Fruit fly (Drosophila melanogaster) whole organism, embryonic: ENCODE measurements around the gene CG31068.

Source experiments
- CG10321 ChIP-seq: fragments of 200-800 bp; sonication (Bioruptor generic); IDR thresholded peaks from 2 replicates; pipeline ENCODE4 v1.3.6; 2022; ENCODE audit warnings: missing biosample characterization, missing genetic modification characterization
- CG11247 ChIP-seq: fragments of 200-800 bp; sonication (Bioruptor generic); IDR thresholded peaks from 2 replicates; pipeline ENCODE4 v1.3.6; 2022; ENCODE audit warnings: missing biosample characterization, missing genetic modification characterization
- CG12155 ChIP-seq: fragments of 200-800 bp; sonication (Bioruptor generic); optimal IDR thresholded peaks from 3 replicates; lab custom pipeline; 2016; ENCODE audit warnings: missing biosample characterization, missing genetic modification characterization
- CG12299 ChIP-seq: fragments of 200-800 bp; sonication (Bioruptor generic); optimal IDR thresholded peaks from 2 replicates; lab custom pipeline; 2018; ENCODE audit warnings: missing biosample characterization, mild to moderate bottlenecking, missing genetic modification characterization
- CG17361 ChIP-seq: fragments of 200-800 bp; sonication (Bioruptor generic); IDR thresholded peaks from 3 replicates; pipeline ENCODE4 v1.3.6; 2022; ENCODE audit warnings: missing biosample characterization, missing genetic modification characterization
- CG1832 ChIP-seq: fragments of 200-800 bp; sonication (Bioruptor generic); optimal IDR thresholded peaks from 2 replicates; lab custom pipeline; 2017; ENCODE audit warnings: missing biosample characterization, mild to moderate bottlenecking, missing genetic modification characterization, inconsistent platforms
- CG18619 ChIP-seq: fragments of 200-800 bp; sonication (Bioruptor generic); optimal IDR thresholded peaks from 3 replicates; lab custom pipeline; 2017; ENCODE audit warnings: missing biosample characterization, mild to moderate bottlenecking, missing genetic modification characterization
- CG34376 ChIP-seq: fragments of 200-800 bp; sonication (Bioruptor generic); optimal IDR thresholded peaks from 2 replicates; lab custom pipeline; 2018; ENCODE audit warnings: missing biosample characterization, mild to moderate bottlenecking, missing genetic modification characterization
- CG3838 ChIP-seq: fragments of 200-800 bp; sonication (Bioruptor generic); optimal IDR thresholded peaks from 3 replicates; lab custom pipeline; 2016; ENCODE audit warnings: missing biosample characterization, missing genetic modification characterization
- CG3995 ChIP-seq: fragments of 200-800 bp; sonication (Bioruptor generic); optimal IDR thresholded peaks from 3 replicates; lab custom pipeline; 2016; ENCODE audit warnings: missing biosample characterization, missing genetic modification characterization
- CG4820 ChIP-seq: fragments of 200-800 bp; sonication (Bioruptor generic); optimal IDR thresholded peaks from 3 replicates; lab custom pipeline; 2016; ENCODE audit warnings: missing biosample characterization, missing genetic modification characterization
- CG6813 ChIP-seq: fragments of 200-800 bp; sonication (Bioruptor generic); optimal IDR thresholded peaks from 2 replicates; lab custom pipeline; 2017; ENCODE audit warnings: missing biosample characterization, missing genetic modification characterization, mild to moderate bottlenecking, moderate library complexity, missing genetic modification reagents
- CG7839 ChIP-seq: fragments of 200-800 bp; sonication (Bioruptor generic); optimal IDR thresholded peaks from 3 replicates; lab custom pipeline; 2018; ENCODE audit warnings: missing biosample characterization, mild to moderate bottlenecking, missing genetic modification characterization, moderate library complexity
- Dip2 ChIP-seq: fragments of 200-800 bp; sonication (Bioruptor generic); IDR thresholded peaks from 2 replicates; pipeline ENCODE4 v1.3.6; 2022; ENCODE audit warnings: missing biosample characterization, missing genetic modification characterization
- Dref ChIP-seq: fragments of 200-800 bp; sonication (Bioruptor generic); IDR thresholded peaks from 2 replicates; pipeline ENCODE4 v1.3.6; 2022; ENCODE audit warnings: missing biosample characterization, missing genetic modification characterization
- Eip74EF ChIP-seq, 2 experiments: fragments of 200-800 bp in 1 of 2; fragments of >200 bp in 1 of 2; sonication (Bioruptor generic) in 1 of 2; optimal IDR thresholded peaks; 2 replicates each; lab custom pipeline; 2017 to 2019; ENCODE audit warnings: missing biosample characterization in 2 of 2, missing genetic modification characterization in 2 of 2, mild to moderate bottlenecking in 1 of 2, moderate library complexity in 1 of 2
- Elba2 ChIP-seq: fragments of 200-800 bp; sonication (Bioruptor generic); optimal IDR thresholded peaks from 3 replicates; lab custom pipeline; 2016; ENCODE audit warnings: missing biosample characterization, missing genetic modification characterization
- HLH4C ChIP-seq: fragments of 200-800 bp; sonication (Bioruptor generic); IDR thresholded peaks from 3 replicates; pipeline ENCODE4 v1.3.6; 2022; ENCODE audit warnings: missing biosample characterization, missing genetic modification characterization; ENCODE audit not compliant: partially characterized antibody
- Jarid2 ChIP-seq: fragments of 200-800 bp; sonication (Bioruptor generic); optimal IDR thresholded peaks from 3 replicates; lab custom pipeline; 2017; ENCODE audit warnings: mild to moderate bottlenecking, missing biosample characterization, missing genetic modification reagents, missing genetic modification characterization
- Kr ChIP-seq: fragments of 200-800 bp; sonication (Bioruptor generic); optimal IDR thresholded peaks from 2 replicates; lab custom pipeline; 2017; ENCODE audit warnings: missing biosample characterization, mild to moderate bottlenecking, missing genetic modification characterization
- Meics ChIP-seq: fragments of 200-800 bp; sonication (Bioruptor generic); optimal IDR thresholded peaks from 2 replicates; lab custom pipeline; 2017; ENCODE audit warnings: missing biosample characterization, mild to moderate bottlenecking, missing genetic modification characterization
- NC2β ChIP-seq: fragments of 200-800 bp; sonication (Bioruptor generic); optimal IDR thresholded peaks from 2 replicates; lab custom pipeline; 2016; ENCODE audit warnings: missing biosample characterization, missing genetic modification characterization
- Oaz ChIP-seq: fragments of 200-800 bp; sonication (Bioruptor generic); IDR thresholded peaks from 2 replicates; pipeline ENCODE4 v1.3.6; 2022; ENCODE audit warnings: missing biosample characterization, missing genetic modification characterization
- Six4 ChIP-seq: fragments of 200-800 bp; sonication (Bioruptor generic); optimal IDR thresholded peaks from 2 replicates; lab custom pipeline; 2016; ENCODE audit warnings: missing biosample characterization, missing genetic modification characterization
- Ssrp ChIP-seq: fragments of 200-800 bp; sonication (Bioruptor generic); optimal IDR thresholded peaks from 2 replicates; lab custom pipeline; 2018; ENCODE audit warnings: missing biosample characterization, mild to moderate bottlenecking, missing genetic modification characterization, moderate library complexity
- Taf1 ChIP-seq: fragments of 200-800 bp; sonication (Bioruptor generic); IDR thresholded peaks from 2 replicates; pipeline ENCODE4 v1.3.6; 2022; ENCODE audit warnings: missing biosample characterization, missing genetic modification characterization
- Tbp ChIP-seq: fragments of >200 bp; optimal IDR thresholded peaks from 2 replicates; lab custom pipeline; 2018; ENCODE audit warnings: missing biosample characterization, missing genetic modification characterization
- amos ChIP-seq: fragments of 200-800 bp; sonication (Bioruptor generic); IDR thresholded peaks from 2 replicates; pipeline ENCODE4 v1.3.6; 2022; ENCODE audit warnings: missing biosample characterization, missing genetic modification characterization; ENCODE audit not compliant: partially characterized antibody
- bbx ChIP-seq: fragments of 200-800 bp; sonication (Bioruptor generic); IDR thresholded peaks from 2 replicates; pipeline ENCODE4 v1.3.6; 2022; ENCODE audit warnings: missing biosample characterization, missing genetic modification characterization; ENCODE audit not compliant: partially characterized antibody
- bcd ChIP-seq: fragments of 200-800 bp; sonication (Bioruptor generic); optimal IDR thresholded peaks from 2 replicates; lab custom pipeline; 2017; ENCODE audit warnings: missing biosample characterization, mild to moderate bottlenecking, missing genetic modification characterization
- bigmax ChIP-seq: fragments of 200-800 bp; sonication (Bioruptor generic); optimal IDR thresholded peaks from 2 replicates; lab custom pipeline; 2018; ENCODE audit warnings: missing biosample characterization, mild to moderate bottlenecking, missing genetic modification characterization
- bsh ChIP-seq, 2 experiments: fragments of 200-800 bp; sonication (Bioruptor generic); optimal IDR thresholded peaks; 2 replicates each; lab custom pipeline; 2017 to 2018; ENCODE audit warnings: mild to moderate bottlenecking in 2 of 2, missing biosample characterization in 2 of 2, missing genetic modification characterization in 2 of 2, moderate library complexity in 1 of 2
- chinmo ChIP-seq: fragments of 200-800 bp; sonication (Bioruptor generic); IDR thresholded peaks from 4 replicates; pipeline ENCODE4 v1.3.6; 2022; ENCODE audit warnings: missing biosample characterization, missing genetic modification characterization; ENCODE audit not compliant: partially characterized antibody
- chn ChIP-seq: fragments of 200-800 bp; sonication (Bioruptor generic); optimal IDR thresholded peaks from 2 replicates; lab custom pipeline; 2016; ENCODE audit warnings: missing biosample characterization, missing genetic modification characterization
- dmrt11E ChIP-seq: fragments of 200-800 bp; sonication (Bioruptor generic); optimal IDR thresholded peaks from 3 replicates; lab custom pipeline; 2018; ENCODE audit warnings: missing biosample characterization, mild to moderate bottlenecking, missing genetic modification characterization, moderate library complexity
- gsb-n ChIP-seq: fragments of 200-800 bp; sonication (Bioruptor generic); optimal IDR thresholded peaks from 3 replicates; lab custom pipeline; 2018; ENCODE audit warnings: missing biosample characterization, mild to moderate bottlenecking, missing genetic modification characterization
- h ChIP-seq: fragments of >200 bp; optimal IDR thresholded peaks from 2 replicates; lab custom pipeline; 2017
- mld ChIP-seq: fragments of 200-800 bp; sonication (Bioruptor generic); IDR thresholded peaks from 3 replicates; pipeline ENCODE4 v1.3.6; 2022; ENCODE audit warnings: missing biosample characterization, missing genetic modification characterization; ENCODE audit not compliant: partially characterized antibody
- org-1 ChIP-seq: fragments of 200-800 bp; sonication (Bioruptor generic); optimal IDR thresholded peaks from 2 replicates; lab custom pipeline; 2017; ENCODE audit warnings: missing biosample characterization, missing genetic modification characterization
- phol ChIP-seq: fragments of 200-800 bp; sonication (Bioruptor generic); optimal IDR thresholded peaks from 3 replicates; lab custom pipeline; 2018; ENCODE audit warnings: missing biosample characterization, mild to moderate bottlenecking, missing genetic modification characterization, moderate library complexity
- pum ChIP-seq: fragments of 200-800 bp; sonication (Bioruptor generic); optimal IDR thresholded peaks from 2 replicates; lab custom pipeline; 2016; ENCODE audit warnings: missing biosample characterization, missing genetic modification characterization
- sc ChIP-seq, 3 experiments: fragments of >200 bp in 2 of 3; fragments of 200-800 bp in 1 of 3; sonication (Bioruptor generic) in 1 of 3; optimal IDR thresholded peaks; 2 replicates in 2 of 3; 3 replicates in 1 of 3; lab custom pipeline; 2017; ENCODE audit warnings: mild to moderate bottlenecking in 1 of 3, missing biosample characterization in 1 of 3, missing genetic modification characterization in 1 of 3, missing genetic modification reagents in 1 of 3
- ssp ChIP-seq: fragments of 200-800 bp; sonication (Bioruptor generic); IDR thresholded peaks from 2 replicates; pipeline ENCODE4 v1.3.6; 2022; ENCODE audit warnings: missing biosample characterization, missing genetic modification characterization
- sug ChIP-seq: fragments of 200-800 bp; optimal IDR thresholded peaks from 2 replicates; lab custom pipeline; 2019; ENCODE audit warnings: missing biosample characterization, mild to moderate bottlenecking, missing genetic modification characterization, moderate library complexity
- toy ChIP-seq: fragments of 200-800 bp; sonication (Bioruptor generic); IDR thresholded peaks from 2 replicates; pipeline ENCODE4 v1.3.6; 2022; ENCODE audit warnings: missing biosample characterization, missing genetic modification characterization
- unc-4 ChIP-seq: fragments of 200-800 bp; sonication (Bioruptor generic); IDR thresholded peaks from 2 replicates; pipeline ENCODE4 v1.3.6; 2022; ENCODE audit warnings: missing biosample characterization, missing genetic modification characterization; ENCODE audit not compliant: partially characterized antibody
- zen2 ChIP-seq: fragments of 200-800 bp; sonication (Bioruptor generic); IDR thresholded peaks from 3 replicates; pipeline ENCODE4 v1.3.6; 2022; ENCODE audit warnings: missing biosample characterization, missing genetic modification characterization; ENCODE audit not compliant: partially characterized antibody

Gene CG31068

DNA sequence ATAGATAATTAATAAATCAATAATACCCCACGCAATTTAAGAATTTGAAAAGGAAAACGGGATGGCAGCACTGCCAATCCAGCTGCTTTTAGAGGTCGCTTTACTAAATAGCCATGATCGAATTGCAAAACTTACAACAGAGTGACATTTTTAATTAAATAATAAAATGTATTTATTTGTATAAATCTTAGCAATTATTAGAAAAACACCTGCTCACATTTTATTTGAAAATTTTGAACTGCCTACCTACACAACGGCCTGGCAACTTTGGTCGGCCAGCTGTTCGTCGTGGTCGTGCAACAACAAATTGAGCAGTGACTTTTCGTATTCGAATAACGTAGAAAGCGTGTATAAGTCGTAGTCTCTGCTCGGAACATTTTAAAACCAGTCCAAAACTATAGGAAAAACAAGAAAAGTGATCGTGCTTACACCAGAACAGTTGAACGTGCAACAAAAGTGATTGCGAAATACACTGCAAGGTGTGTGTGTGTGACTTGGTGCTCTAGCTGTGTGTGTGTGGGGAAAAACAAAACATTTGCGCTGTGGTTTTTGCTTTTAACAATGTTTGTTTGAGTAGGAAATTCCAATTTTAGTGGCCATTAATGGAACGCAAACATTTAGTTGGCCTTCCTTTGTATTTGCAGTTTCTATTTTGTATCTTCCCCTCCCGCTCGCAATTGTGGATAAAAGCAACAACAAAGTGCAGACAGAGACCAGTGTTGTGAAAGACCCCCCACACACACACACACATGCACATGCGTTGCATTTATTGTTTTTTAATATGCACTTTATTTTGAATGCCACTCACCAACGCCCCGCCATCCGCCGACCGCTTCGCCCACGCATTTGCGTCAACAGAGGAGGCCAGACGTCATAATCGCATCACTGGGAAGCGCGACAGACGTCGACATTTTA lies 41.3 kb downstream of the CG31068 start, which contains the start of gene CG5938 (continued):
- TF ChIP-seq CG3995 (GFP tag; lab: Kevin White, UChicago) (peak; percentile 22), CG17361 (GFP tag; lab: Robert Waterston, UW) (peak; percentile 46; the same call in 1 of the 3 replicates), CG12155 (GFP tag; lab: Kevin White, UChicago) (peak; percentile 6), unc-4 (peak; percentile 15; the same call in 1 of the 2 replicates), Taf1 (no peak), HLH4C (GFP tag; lab: Robert Waterston, UW) (no peak), zen2 (GFP tag; lab: Robert Waterston, UW) (no peak), CG12299 (tag; lab: Kevin White, UChicago) (no peak), CG11247 (no peak), CG34376 (GFP tag; lab: Kevin White, UChicago) (peak; percentile 8), CG4820 (GFP tag; lab: Kevin White, UChicago) (no peak), Dip2 (GFP tag; lab: Robert Waterston, UW) (no peak), amos (GFP tag; lab: Robert Waterston, UW) (no peak), Tbp (GFP tag; lab: Kevin White, UChicago) (no peak), mld (GFP tag; lab: Robert Waterston, UW) (no peak), bcd (GFP tag; lab: Kevin White, UChicago) (peak; percentile 7), Ssrp (tag; lab: Kevin White, UChicago) (peak; percentile 21), bsh (GFP tag; optimal IDR thresholded peaks at IDR 0.05; lab: Kevin White, UChicago) (peak in 1 of 2 experiments; percentile 23), bigmax (GFP tag; lab: Kevin White, UChicago) (no peak), Oaz (no peak), phol (peak; percentile 38), ssp (GFP tag; lab: Robert Waterston, UW) (no peak), chn (no peak), Eip74EF (GFP tag; optimal IDR thresholded peaks at IDR 0.05; lab: Kevin White, UChicago) (peak in 1 of 2 experiments; percentile 12), pum (GFP tag; lab: Kevin White, UChicago) (no peak), Elba2 (no peak), CG6813 (GFP tag; lab: Kevin White, UChicago) (no peak), sug (tag; lab: Kevin White, UChicago) (peak; percentile 49), chinmo (GFP tag; lab: Robert Waterston, UW) (peak; percentile 90; the same call in 3 of the 4 replicates), toy (GFP tag; lab: Robert Waterston, UW) (no peak), CG1832 (GFP tag; lab: Kevin White, UChicago) (no peak), Six4 (GFP tag; lab: Kevin White, UChicago) (no peak), CG7839 (peak; percentile 18), gsb-n (tag; lab: Kevin White, UChicago) (no peak), h (lab: Kevin White, UChicago) (no peak), CG10321 (GFP tag; lab: Robert Waterston, UW) (no peak), Meics (GFP tag; lab: Kevin White, UChicago) (peak; percentile 30), Jarid2 (GFP tag; lab: Kevin White, UChicago) (no peak), CG3838 (GFP tag; lab: Kevin White, UChicago) (no peak), sc (optimal IDR thresholded peaks at IDR 0.05; lab: Kevin White, UChicago) (no peak), sc (GFP tag; optimal IDR thresholded peaks at IDR 0.05; lab: Kevin White, UChicago) (no peak), bbx (GFP tag; lab: Robert Waterston, UW) (no peak), Dref (GFP tag; lab: Robert Waterston, UW) (no peak), org-1 (GFP tag; lab: Kevin White, UChicago) (no peak), CG18619 (GFP tag; lab: Kevin White, UChicago) (no peak), NC2β (GFP tag; lab: Kevin White, UChicago) (no peak), dmrt11E (tag; lab: Kevin White, UChicago) (peak; percentile 13), Kr (GFP tag; lab: Kevin White, UChicago) (no peak)
